Worm (Caenorhabditis elegans) whole organism, L2 larva: ENCODE results near the gene F13H8.6.

ENCODE experiments used
- C34F6.9 ChIP-seq: fragments of 150-350 bp; optimal IDR thresholded peaks from 2 replicates; lab custom pipeline; 2014; ENCODE audit warnings: missing biosample characterization, missing genetic modification characterization
- F13H6.1 ChIP-seq: sonication (generic microtip); optimal IDR thresholded peaks from 2 replicates; lab custom pipeline; 2016; ENCODE audit warnings: missing genetic modification characterization, missing compliant biosample characterization
- R02D3.7 ChIP-seq: fragments of 150-350 bp; optimal IDR thresholded peaks from 2 replicates; lab custom pipeline; 2014; ENCODE audit warnings: missing biosample characterization, missing genetic modification characterization
- Y55F3AM.14 ChIP-seq: fragments of 200-800 bp; sonication (Bioruptor generic); optimal IDR thresholded peaks from 2 replicates; lab custom pipeline; 2018; ENCODE audit warnings: mild to moderate bottlenecking, missing genetic modification characterization, missing compliant biosample characterization
- ama-1 ChIP-seq: fragments of 150-350 bp; optimal IDR thresholded peaks from 2 replicates; lab custom pipeline; 2018; ENCODE audit warnings: inconsistent platforms
- ceh-82 ChIP-seq: fragments of 150-350 bp; optimal IDR thresholded peaks from 2 replicates; lab custom pipeline; 2014; ENCODE audit warnings: missing biosample characterization, missing genetic modification characterization
- crh-2 ChIP-seq: sonication (generic microtip); optimal IDR thresholded peaks from 2 replicates; lab custom pipeline; 2017; ENCODE audit warnings: missing biosample characterization, missing genetic modification characterization
- dmd-4 ChIP-seq: sonication (generic microtip); optimal IDR thresholded peaks from 2 replicates; lab custom pipeline; 2017; ENCODE audit warnings: missing biosample characterization, missing genetic modification characterization
- elt-1 ChIP-seq: fragments of 150-350 bp; optimal IDR thresholded peaks from 2 replicates; lab custom pipeline; 2014; ENCODE audit warnings: missing biosample characterization, missing genetic modification characterization
- fos-1 ChIP-seq: fragments of 150-350 bp; optimal IDR thresholded peaks from 2 replicates; lab custom pipeline; 2014; ENCODE audit warnings: missing biosample characterization, missing genetic modification characterization
- gmeb-1 ChIP-seq: fragments of 150-350 bp; optimal IDR thresholded peaks from 2 replicates; lab custom pipeline; 2014; ENCODE audit warnings: missing biosample characterization, missing genetic modification characterization
- lin-11 ChIP-seq: fragments of 150-350 bp; sonication (generic microtip); optimal IDR thresholded peaks from 2 replicates; lab custom pipeline; 2014; ENCODE audit warnings: missing biosample characterization, missing genetic modification characterization, inconsistent platforms, mixed read lengths
- lin-13 ChIP-seq: fragments of 150-350 bp; optimal IDR thresholded peaks from 2 replicates; lab custom pipeline; 2014; ENCODE audit warnings: missing biosample characterization, missing genetic modification reagents, missing genetic modification characterization
- lin-39 ChIP-seq: fragments of 150-350 bp; optimal IDR thresholded peaks from 2 replicates; lab custom pipeline; 2014; ENCODE audit warnings: missing biosample characterization, missing genetic modification reagents, missing genetic modification characterization
- lsy-2 ChIP-seq, 2 experiments: fragments of 150-350 bp in 1 of 2; sonication (generic microtip) in 1 of 2; optimal IDR thresholded peaks; 2 replicates each; lab custom pipeline; 2014 to 2017; ENCODE audit warnings: missing biosample characterization in 2 of 2, missing genetic modification characterization in 2 of 2
- mab-5 ChIP-seq: fragments of 150-350 bp; optimal IDR thresholded peaks from 2 replicates; lab custom pipeline; 2014; ENCODE audit warnings: missing biosample characterization, missing genetic modification characterization
- mbf-1 ChIP-seq: sonication (generic microtip); optimal IDR thresholded peaks from 2 replicates; lab custom pipeline; 2017; ENCODE audit warnings: missing biosample characterization, missing genetic modification characterization
- mdl-1 ChIP-seq, 2 experiments: fragments of 150-350 bp in 1 of 2; sonication (generic microtip) in 1 of 2; optimal IDR thresholded peaks; 2 replicates each; lab custom pipeline; 2017; ENCODE audit warnings: missing biosample characterization in 2 of 2, missing genetic modification characterization in 2 of 2
- nhr-10 ChIP-seq: sonication (generic microtip); optimal IDR thresholded peaks from 2 replicates; lab custom pipeline; 2017; ENCODE audit warnings: missing biosample characterization, missing genetic modification characterization
- nhr-11 ChIP-seq: fragments of 150-350 bp; optimal IDR thresholded peaks from 2 replicates; lab custom pipeline; 2014; ENCODE audit warnings: missing biosample characterization, missing genetic modification characterization
- nhr-12 ChIP-seq: fragments of 150-350 bp; optimal IDR thresholded peaks from 2 replicates; lab custom pipeline; 2014; ENCODE audit warnings: missing biosample characterization, missing genetic modification characterization
- nhr-129 ChIP-seq: fragments of 150-350 bp; optimal IDR thresholded peaks from 2 replicates; lab custom pipeline; 2014; ENCODE audit warnings: missing biosample characterization, missing genetic modification characterization
- nhr-21 ChIP-seq: fragments of 150-350 bp; optimal IDR thresholded peaks from 2 replicates; lab custom pipeline; 2014; ENCODE audit warnings: missing biosample characterization, missing genetic modification characterization
- nhr-23 ChIP-seq: fragments of 150-350 bp; optimal IDR thresholded peaks from 2 replicates; lab custom pipeline; 2014; ENCODE audit warnings: missing biosample characterization, missing genetic modification reagents, missing genetic modification characterization
- nhr-237 ChIP-seq: fragments of 150-350 bp; optimal IDR thresholded peaks from 2 replicates; lab custom pipeline; 2014; ENCODE audit warnings: missing biosample characterization, missing genetic modification characterization
- nhr-25 ChIP-seq: fragments of 150-350 bp; sonication (generic microtip); optimal IDR thresholded peaks from 3 replicates; lab custom pipeline; 2014; ENCODE audit warnings: missing biosample characterization, missing genetic modification characterization
- nhr-6 ChIP-seq: fragments of 150-350 bp; optimal IDR thresholded peaks from 2 replicates; lab custom pipeline; 2014; ENCODE audit warnings: missing biosample characterization, missing genetic modification characterization
- peb-1 ChIP-seq: fragments of 150-350 bp; optimal IDR thresholded peaks from 2 replicates; lab custom pipeline; 2014; ENCODE audit warnings: missing biosample characterization, missing genetic modification characterization
- sem-4 ChIP-seq: fragments of 150-350 bp; optimal IDR thresholded peaks from 2 replicates; lab custom pipeline; 2014; ENCODE audit warnings: missing biosample characterization, missing genetic modification reagents, missing genetic modification characterization
- sma-3 ChIP-seq: sonication (generic microtip); optimal IDR thresholded peaks from 2 replicates; lab custom pipeline; 2016; ENCODE audit warnings: missing genetic modification reagents, missing genetic modification characterization, missing compliant biosample characterization
- sma-9 ChIP-seq, 2 experiments: fragments of 150-350 bp in 1 of 2; sonication (generic microtip) in 1 of 2; optimal IDR thresholded peaks; 2 replicates each; lab custom pipeline; 2014 to 2016; ENCODE audit warnings: missing genetic modification characterization in 2 of 2, mild to moderate bottlenecking in 1 of 2, missing biosample characterization in 1 of 2, missing compliant biosample characterization in 1 of 2, missing genetic modification reagents in 1 of 2, moderate library complexity in 1 of 2
- snpc-4 ChIP-seq: fragments of 150-350 bp; optimal IDR thresholded peaks from 2 replicates; lab custom pipeline; 2014; ENCODE audit warnings: missing biosample characterization, missing genetic modification characterization
- unc-39 ChIP-seq: fragments of 150-350 bp; optimal IDR thresholded peaks from 2 replicates; lab custom pipeline; 2014; ENCODE audit warnings: missing biosample characterization, missing genetic modification characterization
- unc-55 ChIP-seq: fragments of 150-350 bp; sonication (generic microtip); optimal IDR thresholded peaks from 3 replicates; lab custom pipeline; 2014; ENCODE audit warnings: missing biosample characterization, missing genetic modification reagents, missing genetic modification characterization
- zag-1 ChIP-seq: fragments of 150-350 bp; optimal IDR thresholded peaks from 2 replicates; lab custom pipeline; 2014; ENCODE audit warnings: missing biosample characterization, missing genetic modification characterization
- ztf-11 ChIP-seq: sonication (generic microtip); optimal IDR thresholded peaks from 2 replicates; lab custom pipeline; 2017; ENCODE audit warnings: missing biosample characterization, missing genetic modification characterization
- ztf-4 ChIP-seq: fragments of 150-350 bp; optimal IDR thresholded peaks from 2 replicates; lab custom pipeline; 2014; ENCODE audit warnings: missing biosample characterization, missing genetic modification characterization

The F13H8.6 gene

DNA sequence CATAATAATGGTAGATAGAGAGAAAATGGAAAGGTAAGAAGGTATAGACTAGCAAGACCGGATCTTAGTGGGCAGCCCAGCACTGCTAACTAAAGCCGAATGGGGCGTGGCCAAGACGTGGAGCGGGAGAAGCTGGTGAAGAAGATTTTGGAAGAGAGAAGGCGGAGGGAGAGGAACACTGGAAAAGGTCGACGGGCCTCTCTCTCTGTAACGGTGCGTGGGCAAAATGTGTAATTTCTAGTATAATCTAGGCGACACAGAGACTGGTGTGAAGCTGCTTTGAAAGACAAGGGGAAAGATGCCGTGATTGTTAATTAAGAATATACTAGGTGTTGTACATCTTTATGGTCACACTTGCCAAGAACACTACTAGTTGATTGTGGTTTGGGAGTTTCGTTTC, 30.7 kb downstream of the F13H8.6 start, which contains the start of gene F13H8.5:
TSS of gene F13H8.5 (minus strand) at position 101 of the 400 bp plus-strand sequence.
- TF ChIP-seq R02D3.7: no peak
- TF ChIP-seq, all 48 proteins: peak for 0

ce11 chrII:6252707-6253106, 34.1 kb downstream of the F13H8.6 start:
- TF ChIP-seq ztf-4: no peak
- TF ChIP-seq nhr-12 (tag; lab: Kevin White, UChicago): no peak
- TF ChIP-seq mbf-1 (tag; lab: Kevin White, UChicago): no peak
- TF ChIP-seq peb-1: no peak
- no peak for TF ChIP-seq nhr-25 (tag; lab: Kevin White, UChicago)
- no peak for TF ChIP-seq nhr-6 (tag; lab: Kevin White, UChicago)
- TF ChIP-seq zag-1: no peak
- TF ChIP-seq lin-13 (GFP tag; lab: Kevin White, UChicago): no peak
- TF ChIP-seq Y55F3AM.14: no peak
- TF ChIP-seq C34F6.9 (tag; lab: Kevin White, UChicago): no peak
- no peak for TF ChIP-seq R02D3.7
- no peak for TF ChIP-seq sma-3
- no peak for TF ChIP-seq sma-9 (GFP tag; optimal IDR thresholded peaks at IDR 0.05; lab: Kevin White, UChicago)
- no peak for TF ChIP-seq sma-9 (tag; optimal IDR thresholded peaks at IDR 0.05; lab: Kevin White, UChicago)
- TF ChIP-seq ceh-82: no peak
- TF ChIP-seq lsy-2 (tag; optimal IDR thresholded peaks at IDR 0.05; lab: Kevin White, UChicago): no peak
- TF ChIP-seq F13H6.1 (tag; lab: Kevin White, UChicago): no peak
- TF ChIP-seq nhr-11 (tag; lab: Kevin White, UChicago): no peak
- no peak for TF ChIP-seq nhr-23
- no peak for TF ChIP-seq dmd-4 (tag; lab: Kevin White, UChicago)

DNA sequence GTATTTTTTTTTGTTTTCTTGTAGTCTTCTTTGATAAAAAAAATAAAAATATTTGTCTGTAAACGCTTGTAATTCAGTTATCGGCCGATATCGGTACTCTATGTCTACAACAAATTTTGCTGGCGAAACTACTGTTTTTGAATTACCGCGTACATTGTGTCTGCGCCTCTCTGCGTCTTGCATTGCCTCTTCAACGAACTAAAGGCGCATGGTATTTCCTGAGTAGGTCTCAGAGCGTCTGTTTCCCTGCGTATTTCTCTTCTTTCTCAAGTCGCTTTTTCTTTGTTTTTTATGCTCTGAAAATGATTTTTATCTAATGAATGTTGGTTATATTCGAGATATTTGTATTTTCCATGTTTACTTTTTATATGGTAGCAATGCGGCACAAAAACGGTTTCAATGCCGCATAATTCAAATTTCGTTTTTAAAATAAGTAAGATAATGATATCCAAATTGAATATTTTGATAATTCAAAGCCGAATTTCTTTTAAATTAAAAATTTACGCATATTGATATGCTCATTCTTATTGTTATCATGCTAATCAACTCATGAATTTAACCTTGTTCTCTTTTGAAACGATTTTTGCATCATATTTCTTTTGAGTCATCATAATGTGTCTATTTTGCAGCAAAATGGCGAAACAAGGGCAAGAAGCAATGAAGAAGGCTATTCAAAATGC, 35.8 kb downstream of the F13H8.6 start, which contains the start of gene phb-2:
TSS of gene phb-2 (plus strand) at position 630 of the 680 bp plus-strand sequence.
- TF ChIP-seq elt-1 (tag; lab: Kevin White, UChicago) (no peak), lin-13 (GFP tag; lab: Kevin White, UChicago) (peak; percentile 65), nhr-12 (tag; lab: Kevin White, UChicago) (no peak), ama-1 (peak; percentile 23), sma-3 (peak; percentile 66), F13H6.1 (tag; lab: Kevin White, UChicago) (peak; percentile 65), ztf-11 (no peak), ztf-4 (peak; percentile 72), unc-55 (GFP tag; lab: Kevin White, UChicago) (peak; percentile 93), lin-11 (peak; percentile 74), lin-39 (tag; lab: Kevin White, UChicago) (no peak), gmeb-1 (tag; lab: Kevin White, UChicago) (peak; percentile 98), nhr-6 (tag; lab: Kevin White, UChicago) (peak; percentile 43), fos-1 (tag; lab: Kevin White, UChicago) (peak; percentile 62), nhr-25 (tag; lab: Kevin White, UChicago) (peak; percentile 75), mab-5 (tag; lab: Kevin White, UChicago) (peak; percentile 43), nhr-129 (tag; lab: Kevin White, UChicago) (peak; percentile 92), C34F6.9 (tag; lab: Kevin White, UChicago) (peak; percentile 84), sma-9 (GFP tag; optimal IDR thresholded peaks at IDR 0.05; lab: Kevin White, UChicago) (peak; percentile 70), sma-9 (tag; optimal IDR thresholded peaks at IDR 0.05; lab: Kevin White, UChicago) (no peak), snpc-4 (tag; lab: Kevin White, UChicago) (peak; percentile 3), nhr-10 (tag; lab: Kevin White, UChicago) (no peak), nhr-21 (tag; lab: Kevin White, UChicago) (peak; percentile 68), lsy-2 (tag; optimal IDR thresholded peaks at IDR 0.05; lab: Kevin White, UChicago) (peak; percentile 66 to 90), crh-2 (tag; lab: Kevin White, UChicago) (peak; percentile 89), ceh-82 (peak; percentile 11), peb-1 (no peak)

- peak; percentile 52 for TF ChIP-seq C34F6.9 (tag; lab: Kevin White, UChicago)
- peak; percentile 56 for TF ChIP-seq F13H6.1 (tag; lab: Kevin White, UChicago)
- TF ChIP-seq crh-2 (tag; lab: Kevin White, UChicago): peak; percentile 29
- TF ChIP-seq gmeb-1 (tag; lab: Kevin White, UChicago): peak; percentile 69
- peak; percentile 7 for TF ChIP-seq sem-4 (tag; lab: Kevin White, UChicago)
- no peak for TF ChIP-seq lin-13 (GFP tag; lab: Kevin White, UChicago)
- TF ChIP-seq lin-11: peak; percentile 54
- TF ChIP-seq sma-9 (GFP tag; optimal IDR thresholded peaks at IDR 0.05; lab: Kevin White, UChicago): peak; percentile 67
- no peak for TF ChIP-seq sma-9 (tag; optimal IDR thresholded peaks at IDR 0.05; lab: Kevin White, UChicago)
- peak; percentile 85 for TF ChIP-seq nhr-129 (tag; lab: Kevin White, UChicago)
- no peak for TF ChIP-seq nhr-237 (tag; lab: Kevin White, UChicago)
- TF ChIP-seq unc-55 (GFP tag; lab: Kevin White, UChicago): peak; percentile 30
- no peak for TF ChIP-seq Y55F3AM.14
- TF ChIP-seq lsy-2 (tag; optimal IDR thresholded peaks at IDR 0.05; lab: Kevin White, UChicago): peak; percentile 11 to 36
- peak; percentile 40 for TF ChIP-seq fos-1 (tag; lab: Kevin White, UChicago)
- no peak for TF ChIP-seq peb-1
- no peak for TF ChIP-seq unc-39 (tag; lab: Kevin White, UChicago)
- TF ChIP-seq nhr-21 (tag; lab: Kevin White, UChicago): peak; percentile 22
- TF ChIP-seq dmd-4 (tag; lab: Kevin White, UChicago): no peak
- TF ChIP-seq zag-1: peak; percentile 9
- no peak for TF ChIP-seq mdl-1 (tag; optimal IDR thresholded peaks at IDR 0.05; lab: Kevin White, UChicago)
- peak; percentile 68 for TF ChIP-seq sma-3
Observed at ce11 chrII:6248503-6248902, 38.3 kb downstream of the F13H8.6 start.
